Fruit fly (Drosophila melanogaster) whole organism, prepupa: ENCODE results near the gene MED15.
A peak's percentile ranks its signal among the peaks of the same experiment; 100 is the strongest.

ENCODE experiments used
- Blimp-1 ChIP-seq: fragments of 200-800 bp; sonication (Bioruptor generic); optimal IDR thresholded peaks from 3 replicates; lab custom pipeline; 2017; ENCODE audit warnings: missing biosample characterization, missing genetic modification characterization, mild to moderate bottlenecking, moderate library complexity, missing genetic modification reagents
- CG10631 ChIP-seq: fragments of 200-800 bp; sonication (Bioruptor generic); optimal IDR thresholded peaks from 2 replicates; lab custom pipeline; 2016; ENCODE audit warnings: missing biosample characterization, missing genetic modification characterization
- CG10669 ChIP-seq: fragments of 200-800 bp; sonication (Bioruptor generic); optimal IDR thresholded peaks from 3 replicates; lab custom pipeline; 2018; ENCODE audit warnings: missing biosample characterization, mild to moderate bottlenecking, missing genetic modification characterization, moderate library complexity
- CG11294 ChIP-seq: fragments of 200-800 bp; sonication (Bioruptor generic); IDR thresholded peaks from 2 replicates; pipeline ENCODE4 v1.3.6; 2022; ENCODE audit warnings: missing biosample characterization, missing genetic modification characterization
- CG11762 ChIP-seq: fragments of 200-800 bp; sonication (Bioruptor generic); optimal IDR thresholded peaks from 3 replicates; lab custom pipeline; 2016; ENCODE audit warnings: missing biosample characterization, missing genetic modification characterization; ENCODE audit not compliant: insufficient read depth
- CG11902 ChIP-seq: fragments of 200-800 bp; sonication (Bioruptor generic); optimal IDR thresholded peaks from 3 replicates; lab custom pipeline; 2016; ENCODE audit warnings: missing biosample characterization, missing genetic modification characterization
- CG15336 ChIP-seq: fragments of 200-800 bp; sonication (Bioruptor generic); IDR thresholded peaks from 2 replicates; pipeline ENCODE4 v1.3.6; 2022; ENCODE audit warnings: missing biosample characterization, missing genetic modification characterization
- CG1621 ChIP-seq: fragments of 200-800 bp; sonication (Bioruptor generic); optimal IDR thresholded peaks from 3 replicates; lab custom pipeline; 2018; ENCODE audit warnings: missing biosample characterization, mild to moderate bottlenecking, missing genetic modification characterization
- CG16779 ChIP-seq: fragments of 200-800 bp; sonication (Bioruptor generic); optimal IDR thresholded peaks from 3 replicates; lab custom pipeline; 2017; ENCODE audit warnings: missing biosample characterization, mild to moderate bottlenecking, missing genetic modification characterization
- CG3032 ChIP-seq: fragments of 200-800 bp; optimal IDR thresholded peaks from 2 replicates; lab custom pipeline; 2019; ENCODE audit warnings: missing biosample characterization, mild to moderate bottlenecking, missing genetic modification characterization, moderate library complexity
- CG31627 ChIP-seq: fragments of 200-800 bp; sonication (Bioruptor generic); optimal IDR thresholded peaks from 3 replicates; lab custom pipeline; 2016; ENCODE audit warnings: missing biosample characterization, missing genetic modification characterization
- CG32006 ChIP-seq: fragments of 200-800 bp; sonication (Bioruptor generic); optimal IDR thresholded peaks from 3 replicates; lab custom pipeline; 2017; ENCODE audit warnings: missing biosample characterization, mild to moderate bottlenecking, missing genetic modification characterization
- CG3919 ChIP-seq: fragments of 200-800 bp; sonication (Bioruptor generic); optimal IDR thresholded peaks from 3 replicates; lab custom pipeline; 2016; ENCODE audit warnings: missing biosample characterization, missing genetic modification characterization
- CG4318 ChIP-seq: fragments of 200-800 bp; sonication (Bioruptor generic); optimal IDR thresholded peaks from 3 replicates; lab custom pipeline; 2017; ENCODE audit warnings: missing biosample characterization, mild to moderate bottlenecking, missing genetic modification characterization
- CG6163 ChIP-seq: fragments of 200-800 bp; sonication (Bioruptor generic); IDR thresholded peaks from 3 replicates; pipeline ENCODE4 v1.3.6; 2022; ENCODE audit warnings: missing biosample characterization, missing genetic modification characterization
- CG6276 ChIP-seq: fragments of 200-800 bp; sonication (Bioruptor generic); optimal IDR thresholded peaks from 2 replicates; lab custom pipeline; 2017; ENCODE audit warnings: missing biosample characterization, mild to moderate bottlenecking, missing genetic modification characterization
- CG6792 ChIP-seq: fragments of 200-800 bp; sonication (Bioruptor generic); optimal IDR thresholded peaks from 3 replicates; lab custom pipeline; 2016; ENCODE audit warnings: missing biosample characterization, missing genetic modification characterization
- CG6808 ChIP-seq: fragments of 200-800 bp; sonication (Bioruptor generic); optimal IDR thresholded peaks from 3 replicates; lab custom pipeline; 2017; ENCODE audit warnings: missing biosample characterization, missing genetic modification characterization, mild to moderate bottlenecking, moderate library complexity, missing genetic modification reagents
- CG6854 ChIP-seq: fragments of 200-800 bp; sonication (Bioruptor generic); optimal IDR thresholded peaks from 2 replicates; lab custom pipeline; 2017; ENCODE audit warnings: missing biosample characterization, mild to moderate bottlenecking, missing genetic modification characterization
- CG7368 ChIP-seq: fragments of 200-800 bp; sonication (Bioruptor generic); optimal IDR thresholded peaks from 3 replicates; lab custom pipeline; 2016; ENCODE audit warnings: missing biosample characterization, missing genetic modification characterization
- CG8119 ChIP-seq: fragments of 200-800 bp; sonication (Bioruptor generic); IDR thresholded peaks from 3 replicates; pipeline ENCODE4 v1.3.6; 2022; ENCODE audit warnings: missing biosample characterization, missing genetic modification characterization
- CG8632 ChIP-seq: fragments of 200-800 bp; sonication (Bioruptor generic); optimal IDR thresholded peaks from 3 replicates; lab custom pipeline; 2016; ENCODE audit warnings: missing biosample characterization, missing genetic modification characterization
- Eip75B ChIP-seq: fragments of 200-800 bp; sonication (Bioruptor generic); optimal IDR thresholded peaks from 3 replicates; lab custom pipeline; 2016; ENCODE audit warnings: missing biosample characterization, missing genetic modification characterization
- Eip93F ChIP-seq: fragments of 200-800 bp; sonication (Bioruptor generic); optimal IDR thresholded peaks from 2 replicates; lab custom pipeline; 2016; ENCODE audit warnings: missing biosample characterization, mild to moderate bottlenecking, missing genetic modification characterization
- Ets96B ChIP-seq: fragments of 200-800 bp; optimal IDR thresholded peaks from 2 replicates; lab custom pipeline; 2019; ENCODE audit warnings: missing biosample characterization, mild to moderate bottlenecking, missing genetic modification characterization, moderate library complexity
- Gug ChIP-seq: fragments of 200-800 bp; sonication (Bioruptor generic); IDR thresholded peaks from 2 replicates; pipeline ENCODE4 v1.3.6; 2022; ENCODE audit warnings: missing biosample characterization, missing genetic modification characterization
- Hr38 ChIP-seq: sonication (Bioruptor generic); optimal IDR thresholded peaks from 2 replicates; lab custom pipeline; 2016; ENCODE audit warnings: missing biosample characterization, missing genetic modification characterization
- Hr39 ChIP-seq: fragments of 200-800 bp; sonication (Bioruptor generic); optimal IDR thresholded peaks from 2 replicates; lab custom pipeline; 2016; ENCODE audit warnings: missing biosample characterization, missing genetic modification characterization
- Met ChIP-seq: fragments of 200-800 bp; sonication (Bioruptor generic); optimal IDR thresholded peaks from 3 replicates; lab custom pipeline; 2016; ENCODE audit warnings: missing biosample characterization, missing genetic modification characterization
- Smox ChIP-seq: fragments of 200-800 bp; sonication (Bioruptor generic); optimal IDR thresholded peaks from 3 replicates; lab custom pipeline; 2016; ENCODE audit warnings: missing biosample characterization, missing genetic modification characterization
- Sox14 ChIP-seq: fragments of 200-800 bp; sonication (Bioruptor generic); optimal IDR thresholded peaks from 3 replicates; lab custom pipeline; 2016; ENCODE audit warnings: missing biosample characterization, missing genetic modification characterization
- Sox15 ChIP-seq: fragments of 200-800 bp; sonication (Bioruptor generic); optimal IDR thresholded peaks from 3 replicates; lab custom pipeline; 2016; ENCODE audit warnings: missing biosample characterization, missing genetic modification characterization
- achi ChIP-seq: fragments of 200-800 bp; sonication (Bioruptor generic); optimal IDR thresholded peaks from 3 replicates; lab custom pipeline; 2016; ENCODE audit warnings: missing biosample characterization, missing genetic modification characterization
- acj6 ChIP-seq: fragments of 200-800 bp; sonication (Bioruptor generic); optimal IDR thresholded peaks from 3 replicates; lab custom pipeline; 2016; ENCODE audit warnings: missing biosample characterization, missing genetic modification characterization
- dac ChIP-seq: fragments of 200-800 bp; sonication (Bioruptor generic); optimal IDR thresholded peaks from 2 replicates; lab custom pipeline; 2017; ENCODE audit warnings: missing biosample characterization, mild to moderate bottlenecking, missing genetic modification characterization
- dsx ChIP-seq: fragments of 200-800 bp; optimal IDR thresholded peaks from 3 replicates; lab custom pipeline; 2019; ENCODE audit warnings: missing biosample characterization, mild to moderate bottlenecking, missing genetic modification characterization, moderate library complexity; ENCODE audit not compliant: poor library complexity, severe bottlenecking
- esn ChIP-seq: fragments of 200-800 bp; sonication (Bioruptor generic); optimal IDR thresholded peaks from 2 replicates; lab custom pipeline; 2016; ENCODE audit warnings: missing biosample characterization, mild to moderate bottlenecking, missing genetic modification characterization, moderate library complexity
- fd59A ChIP-seq: fragments of 200-800 bp; sonication (Bioruptor generic); optimal IDR thresholded peaks from 2 replicates; lab custom pipeline; 2017; ENCODE audit warnings: missing biosample characterization, mild to moderate bottlenecking, missing genetic modification characterization, missing genetic modification reagents
- lz ChIP-seq: fragments of 200-800 bp; sonication (Bioruptor generic); optimal IDR thresholded peaks from 3 replicates; lab custom pipeline; 2016; ENCODE audit warnings: missing biosample characterization, missing genetic modification characterization
- net ChIP-seq: fragments of 200-800 bp; sonication (Bioruptor generic); optimal IDR thresholded peaks from 3 replicates; lab custom pipeline; 2016; ENCODE audit warnings: missing biosample characterization, missing genetic modification characterization
- salr ChIP-seq, 2 experiments: fragments of 200-800 bp; sonication (Bioruptor generic); optimal IDR thresholded peaks; 3 replicates each; lab custom pipeline; 2016 to 2018; ENCODE audit warnings: missing biosample characterization in 2 of 2, missing genetic modification characterization in 2 of 2, mild to moderate bottlenecking in 1 of 2
- spab ChIP-seq: fragments of 200-800 bp; sonication (Bioruptor generic); optimal IDR thresholded peaks from 2 replicates; lab custom pipeline; 2017; ENCODE audit warnings: missing biosample characterization, mild to moderate bottlenecking, missing genetic modification characterization, missing genetic modification reagents
- topi ChIP-seq: fragments of 200-800 bp; sonication (Bioruptor generic); optimal IDR thresholded peaks from 3 replicates; lab custom pipeline; 2016; ENCODE audit warnings: missing biosample characterization, missing genetic modification characterization

Gene MED15

DNA sequence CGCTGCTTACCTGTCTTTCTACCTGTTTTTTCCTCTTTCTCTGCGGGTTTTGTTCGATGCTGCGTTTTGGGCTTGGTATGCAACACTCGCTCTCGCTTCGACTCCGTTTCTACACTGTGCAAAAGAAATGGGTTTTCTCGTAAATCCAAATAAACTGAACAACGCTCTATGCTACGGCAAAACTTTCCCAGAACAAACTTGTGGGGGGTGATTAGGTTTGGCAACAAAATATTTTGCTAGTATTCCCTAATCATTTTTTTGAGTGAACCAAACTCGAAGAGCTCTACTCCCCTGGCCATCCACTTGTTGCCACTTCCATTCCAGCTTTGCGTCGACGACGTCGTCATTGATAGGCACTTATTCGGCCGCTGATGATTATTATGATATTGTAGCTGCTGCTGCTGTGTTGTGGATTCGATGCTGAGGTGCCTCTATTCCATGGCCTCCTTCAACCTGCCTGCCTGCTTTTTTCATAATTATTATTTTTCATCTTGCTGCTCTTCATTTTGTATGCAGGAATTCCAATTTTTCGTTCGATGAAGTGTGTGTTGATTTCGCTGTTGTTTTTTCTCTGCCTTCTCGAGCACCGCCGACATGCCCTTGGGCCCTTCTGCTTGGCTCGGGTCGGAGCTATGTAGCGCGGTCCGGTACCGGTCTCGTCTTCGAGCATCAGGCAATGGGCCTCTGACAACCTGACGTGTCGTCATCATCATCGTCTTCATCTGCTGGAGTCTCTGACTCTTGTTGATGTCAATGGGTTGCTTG lies 30.7 kb upstream of the MED15 start (continued):
- TF ChIP-seq Sox15 (GFP tag; lab: Kevin White, UChicago) (peak; percentile 95), Sox14 (GFP tag; lab: Kevin White, UChicago) (peak; percentile 97), CG6792 (GFP tag; lab: Kevin White, UChicago) (peak; percentile 98), CG8632 (GFP tag; lab: Kevin White, UChicago) (peak; percentile 96), dac (peak; percentile 88), Gug (GFP tag; lab: Robert Waterston, UW) (peak; percentile 87), Ets96B (peak; percentile 96), CG10669 (peak; percentile 96), Hr38 (GFP tag; lab: Kevin White, UChicago) (peak; percentile 79), CG16779 (peak; percentile 87), Eip75B (GFP tag; lab: Kevin White, UChicago) (peak; percentile 97), CG10631 (GFP tag; lab: Kevin White, UChicago) (peak; percentile 96), CG3032 (tag; lab: Kevin White, UChicago) (peak; percentile 96), CG6808 (GFP tag; lab: Kevin White, UChicago) (peak; percentile 93), Blimp-1 (GFP tag; lab: Kevin White, UChicago) (peak; percentile 84), Smox (peak; percentile 96), net (GFP tag; lab: Kevin White, UChicago) (peak; percentile 96), salr (GFP tag; optimal IDR thresholded peaks at IDR 0.05; lab: Kevin White, UChicago) (peak; percentile 88 to 95), CG15336 (GFP tag; lab: Robert Waterston, UW) (peak; percentile 95), CG31627 (GFP tag; lab: Kevin White, UChicago) (peak; percentile 98), CG8119 (GFP tag; lab: Robert Waterston, UW) (peak; percentile 95), acj6 (GFP tag; lab: Kevin White, UChicago) (peak; percentile 97), CG32006 (GFP tag; lab: Kevin White, UChicago) (peak; percentile 95), CG1621 (peak; percentile 96), CG6854 (GFP tag; lab: Kevin White, UChicago) (peak; percentile 92), CG6163 (peak; percentile 97), CG6276 (GFP tag; lab: Kevin White, UChicago) (peak; percentile 93), CG4318 (GFP tag; lab: Kevin White, UChicago) (peak; percentile 90), achi (peak; percentile 96)
- TF ChIP-seq, all 60 proteins: peak for 59

- TF ChIP-seq fd59A (GFP tag; lab: Kevin White, UChicago) (no peak), CG4318 (GFP tag; lab: Kevin White, UChicago) (no peak), topi (GFP tag; lab: Kevin White, UChicago) (no peak), spab (no peak), CG6792 (GFP tag; lab: Kevin White, UChicago) (no peak), lz (GFP tag; lab: Kevin White, UChicago) (no peak), CG1621 (no peak), Gug (GFP tag; lab: Robert Waterston, UW) (no peak), CG11902 (no peak)
- TF ChIP-seq, all 60 proteins: peak for 0
Observed at dm6 chr2L:447124-447523, 25.7 kb upstream of the MED15 start.

DNA sequence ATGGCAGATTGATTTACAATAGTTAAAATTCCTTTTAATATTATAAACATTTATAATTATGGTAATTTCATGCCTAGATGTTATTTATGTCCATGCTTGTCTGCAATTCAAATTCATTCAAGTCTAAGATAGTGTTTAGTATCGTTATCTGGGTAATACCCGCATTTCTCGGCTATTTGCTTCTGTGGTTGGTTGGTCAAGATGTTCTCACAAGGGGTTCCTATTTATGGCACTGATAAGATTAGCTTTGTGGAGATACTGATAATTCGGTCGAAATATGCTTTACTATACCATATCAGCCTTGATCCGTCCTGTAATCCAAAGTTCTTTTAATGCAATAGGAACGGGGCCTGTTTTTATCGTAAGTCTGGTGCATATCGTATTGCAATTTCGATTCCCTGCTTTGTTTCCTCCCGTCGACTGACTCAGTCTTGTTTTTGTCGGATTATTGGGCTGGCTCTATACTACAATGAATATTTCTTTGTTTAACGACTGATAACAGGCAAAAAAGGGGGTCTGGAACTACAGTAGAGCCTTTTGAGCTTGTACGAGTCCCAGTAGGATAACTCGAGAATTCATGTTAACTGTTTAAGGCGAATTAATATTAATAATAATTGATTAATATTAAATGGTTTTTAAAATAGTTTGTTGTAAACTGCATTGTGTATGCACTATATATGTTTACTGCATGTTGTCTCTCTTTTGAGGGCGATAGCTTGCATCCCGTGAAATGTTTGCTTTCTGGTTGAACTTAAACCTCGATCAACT lies 20.9 kb upstream of the MED15 start:
- TF ChIP-seq Sox14 (GFP tag; lab: Kevin White, UChicago) (peak; percentile 65), Gug (GFP tag; lab: Robert Waterston, UW) (0 out of 2 replicates have a peak, but pooled peaks have one; percentile 22), CG15336 (GFP tag; lab: Robert Waterston, UW) (peak; percentile 52), CG6808 (GFP tag; lab: Kevin White, UChicago) (no peak), Hr39 (no peak), CG6792 (GFP tag; lab: Kevin White, UChicago) (peak; percentile 48), CG6163 (peak; percentile 16; the same call in 1 of the 3 replicates), Eip93F (GFP tag; lab: Kevin White, UChicago) (peak; percentile 28), CG11762 (peak; percentile 18), CG7368 (GFP tag; lab: Kevin White, UChicago) (peak; percentile 45), Met (no peak), CG3919 (GFP tag; lab: Kevin White, UChicago) (no peak), esn (GFP tag; lab: Kevin White, UChicago) (peak; percentile 25), net (GFP tag; lab: Kevin White, UChicago) (no peak), CG11294 (GFP tag; lab: Robert Waterston, UW) (0 out of 2 replicates have a peak, but pooled peaks have one; percentile 35), dsx (GFP tag; lab: Kevin White, UChicago) (peak; percentile 19), CG3032 (tag; lab: Kevin White, UChicago) (peak; percentile 50), CG10669 (peak; percentile 61), CG1621 (peak; percentile 10), Ets96B (peak; percentile 20), CG8119 (GFP tag; lab: Robert Waterston, UW) (peak; percentile 37; the same call in 1 of the 3 replicates)
